Worm (Caenorhabditis elegans) whole organism, mixed stage, embryonic: ENCODE results near the gene F38A5.2.

Experiments
- ces-1 ChIP-seq: fragments of 150-350 bp; optimal IDR thresholded peaks from 2 replicates; lab custom pipeline; 2014; ENCODE audit warnings: missing biosample characterization, missing genetic modification reagents, missing genetic modification characterization
- snpc-4 ChIP-seq: fragments of 150-350 bp; optimal IDR thresholded peaks from 2 replicates; lab custom pipeline; 2014; ENCODE audit warnings: missing biosample characterization, missing genetic modification characterization

ce11 chrIV:6554865-6555264, 30.3 kb downstream of the F38A5.2 start:
- no peak for TF ChIP-seq ces-1 (GFP tag; lab: Kevin White, UChicago)
- no peak for TF ChIP-seq snpc-4 (tag; lab: Kevin White, UChicago)
